Worm (Caenorhabditis elegans): ENCODE results near the gene Y48G9A.9.

Gene Y48G9A.9

ce11 chrIII:2111376-2111775, 18.9 kb downstream of the Y48G9A.9 start:
- TF ChIP-seq elt-1 (tag; optimal IDR thresholded peaks at IDR 0.05) (no peak), egl-27 (tag; optimal IDR thresholded peaks at IDR 0.05) (no peak), nhr-12 (tag; optimal IDR thresholded peaks at IDR 0.05) (no peak), gmeb-1 (tag; optimal IDR thresholded peaks at IDR 0.05) (no peak), C34F6.9 (tag; optimal IDR thresholded peaks at IDR 0.05) (no peak), nhr-6 (tag; optimal IDR thresholded peaks at IDR 0.05) (no peak), lsy-2 (tag; optimal IDR thresholded peaks at IDR 0.05) (no peak), ztf-11 (tag; optimal IDR thresholded peaks at IDR 0.05) (no peak), dmd-4 (tag; optimal IDR thresholded peaks at IDR 0.05) (no peak), nhr-129 (tag; optimal IDR thresholded peaks at IDR 0.05) (no peak), nhr-25 (tag; optimal IDR thresholded peaks at IDR 0.05) (no peak), zag-1 (tag; optimal IDR thresholded peaks at IDR 0.05) (no peak), unc-62 (GFP tag; optimal IDR thresholded peaks at IDR 0.05) (no peak)

DNA sequence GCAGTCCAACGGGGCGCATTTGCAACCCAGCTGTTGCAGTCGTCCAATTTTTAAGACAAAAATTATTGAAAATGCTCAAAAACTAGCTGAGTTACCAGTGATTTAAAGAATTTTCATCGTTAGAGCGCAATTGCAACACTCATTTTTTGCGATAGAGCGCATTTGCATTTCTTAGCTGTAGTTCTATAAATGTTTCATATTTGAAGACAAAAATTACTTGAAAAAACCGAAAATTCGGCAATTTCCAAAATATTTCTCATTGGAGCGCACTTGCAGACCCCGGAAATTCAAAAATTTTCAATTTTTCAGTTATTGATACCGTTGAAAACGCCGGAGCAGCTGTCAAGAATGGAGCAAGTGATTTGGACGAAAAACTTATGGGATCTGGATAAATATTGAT, 19.5 kb downstream of the Y48G9A.9 start:
- TF ChIP-seq nhr-25 (tag; optimal IDR thresholded peaks at IDR 0.05), result no peak
- TF ChIP-seq alr-1 (tag; optimal IDR thresholded peaks at IDR 0.05), result no peak
- no peak for TF ChIP-seq nhr-11 (tag; optimal IDR thresholded peaks at IDR 0.05)
- TF ChIP-seq nhr-21 (tag; optimal IDR thresholded peaks at IDR 0.05), result no peak
- TF ChIP-seq ztf-11 (tag; optimal IDR thresholded peaks at IDR 0.05), result no peak
- no peak for TF ChIP-seq dmd-4 (tag; optimal IDR thresholded peaks at IDR 0.05)
- TF ChIP-seq elt-3 (tag; optimal IDR thresholded peaks at IDR 0.05), result no peak
- no peak for TF ChIP-seq nhr-237 (tag; optimal IDR thresholded peaks at IDR 0.05)
- TF ChIP-seq lin-11 (tag; optimal IDR thresholded peaks at IDR 0.05), result no peak
- TF ChIP-seq R02D3.7 (tag; optimal IDR thresholded peaks at IDR 0.05), result no peak
- no peak for TF ChIP-seq nhr-23 (tag; optimal IDR thresholded peaks at IDR 0.05)
- TF ChIP-seq Y55F3AM.14 (GFP tag; optimal IDR thresholded peaks at IDR 0.05), result no peak
- no peak for TF ChIP-seq nhr-10 (tag; optimal IDR thresholded peaks at IDR 0.05)

DNA sequence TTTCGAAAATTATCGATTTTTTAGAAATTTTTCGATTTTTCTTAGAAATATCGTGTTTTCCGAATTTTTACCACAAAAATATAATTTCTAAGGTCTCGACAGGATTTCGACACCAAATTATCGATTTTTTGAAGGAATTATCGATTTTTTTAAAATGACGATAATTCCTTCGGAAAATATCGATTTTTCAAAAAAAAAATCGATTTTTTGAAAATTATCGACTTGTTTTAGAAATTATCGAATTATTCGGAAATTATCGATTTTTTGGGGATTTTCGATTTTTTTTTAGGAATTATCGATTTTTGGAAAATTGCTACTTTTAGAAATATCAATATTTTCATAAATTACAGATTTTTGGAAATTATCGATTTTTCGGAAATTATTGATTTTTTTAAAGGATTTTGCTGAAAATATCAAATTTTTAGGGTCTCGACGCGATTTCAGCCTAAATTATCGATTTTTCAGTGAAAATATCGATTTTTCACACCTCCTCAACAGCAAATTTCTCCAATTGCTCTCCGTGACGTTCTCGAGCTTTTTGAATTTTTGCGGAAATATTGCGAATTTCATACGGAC, 20.2 kb downstream of the Y48G9A.9 start:
- no peak for TF ChIP-seq unc-62 (GFP tag; optimal IDR thresholded peaks at IDR 0.05)
- no peak for TF ChIP-seq Y55F3AM.14 (GFP tag; optimal IDR thresholded peaks at IDR 0.05)
- TF ChIP-seq egl-27 (tag; optimal IDR thresholded peaks at IDR 0.05), result no peak
- no peak for TF ChIP-seq unc-55 (GFP tag; optimal IDR thresholded peaks at IDR 0.05)
- TF ChIP-seq ztf-4 (tag; optimal IDR thresholded peaks at IDR 0.05), result no peak
- no peak for TF ChIP-seq snpc-4 (tag; optimal IDR thresholded peaks at IDR 0.05)
- TF ChIP-seq nhr-77 (tag; optimal IDR thresholded peaks at IDR 0.05), result no peak
- TF ChIP-seq elt-1 (tag; optimal IDR thresholded peaks at IDR 0.05), result no peak
- no peak for TF ChIP-seq sem-4 (tag; optimal IDR thresholded peaks at IDR 0.05)
- TF ChIP-seq nhr-23 (tag; optimal IDR thresholded peaks at IDR 0.05), result no peak
- no peak for TF ChIP-seq R02D3.7 (tag; optimal IDR thresholded peaks at IDR 0.05)
- TF ChIP-seq ztf-11 (tag; optimal IDR thresholded peaks at IDR 0.05), result no peak
- TF ChIP-seq elt-3 (tag; optimal IDR thresholded peaks at IDR 0.05), result no peak
- no peak for TF ChIP-seq ama-1 (optimal IDR thresholded peaks at IDR 0.05)
- no peak for TF ChIP-seq unc-39 (tag; optimal IDR thresholded peaks at IDR 0.05)

ce11 chrIII:2115322-2115721, 22.8 kb downstream of the Y48G9A.9 start:
- no peak for TF ChIP-seq lin-11 (tag; optimal IDR thresholded peaks at IDR 0.05)

DNA sequence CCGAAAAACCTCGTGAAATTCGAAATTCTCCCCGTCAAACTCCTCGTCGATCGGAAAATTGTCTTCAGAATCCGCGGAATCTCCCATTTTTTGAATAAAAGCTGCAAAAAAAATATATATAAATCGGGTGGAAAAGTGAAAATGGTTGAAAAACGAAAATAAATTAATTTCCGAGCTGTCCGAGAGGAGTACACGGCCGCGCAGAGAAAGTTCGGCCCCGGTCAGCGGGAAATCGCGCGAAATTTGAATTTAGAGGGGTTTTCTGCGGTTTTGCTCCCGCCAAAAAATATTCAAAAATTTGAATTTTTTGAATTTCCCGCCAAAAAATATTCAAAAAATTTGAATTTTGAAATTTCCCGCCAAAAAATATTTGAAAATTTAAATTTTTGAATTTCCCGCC, 24.3 kb downstream of the Y48G9A.9 start, which contains the start of gene Y48G9A.11:
Gene Y48G9A.11, minus strand, starts transcription at position 101 of the 400 bp plus-strand sequence.
- TF ChIP-seq elt-1 (tag; optimal IDR thresholded peaks at IDR 0.05) (no peak), unc-62 (GFP tag; optimal IDR thresholded peaks at IDR 0.05) (no peak), ceh-82 (tag; optimal IDR thresholded peaks at IDR 0.05) (no peak), nhr-10 (tag; optimal IDR thresholded peaks at IDR 0.05) (no peak), F13H6.1 (tag; optimal IDR thresholded peaks at IDR 0.05) (no peak), unc-55 (GFP tag; optimal IDR thresholded peaks at IDR 0.05) (no peak), R02D3.7 (tag; optimal IDR thresholded peaks at IDR 0.05) (no peak), sem-4 (tag; optimal IDR thresholded peaks at IDR 0.05) (no peak), nhr-21 (tag; optimal IDR thresholded peaks at IDR 0.05) (no peak), aly-2 (tag; optimal IDR thresholded peaks at IDR 0.05) (no peak), skn-1 (tag; optimal IDR thresholded peaks at IDR 0.05) (no peak)

DNA sequence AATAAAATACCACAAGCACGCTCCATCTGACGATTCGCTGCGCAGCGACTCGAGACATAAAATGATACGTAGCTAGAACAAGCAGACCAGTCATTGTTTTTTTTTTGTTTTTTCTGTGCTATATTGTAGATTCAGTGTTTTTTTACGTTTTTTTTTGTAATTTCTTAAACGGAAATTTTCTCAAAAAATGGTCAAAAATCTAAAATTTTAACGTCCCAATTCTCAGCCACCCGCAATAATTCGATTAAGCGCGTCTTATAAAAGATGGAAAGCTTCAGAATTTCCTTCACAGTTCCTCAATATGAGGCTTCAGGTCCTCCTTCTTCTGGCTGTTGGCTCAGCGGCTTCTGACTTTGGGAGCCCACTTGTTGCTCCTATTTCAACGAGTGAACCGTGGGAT, 25.0 kb downstream of the Y48G9A.9 start, which contains the start of gene Y48G9A.6:
Gene Y48G9A.6, plus strand, starts transcription at position 301 of the 400 bp plus-strand sequence.
- TF ChIP-seq nhr-6 (tag; optimal IDR thresholded peaks at IDR 0.05), result no peak
- no peak for TF ChIP-seq elt-1 (tag; optimal IDR thresholded peaks at IDR 0.05)

All from whole organism, L2 larva.